Fruit fly (Drosophila melanogaster) whole organism, pupa: ENCODE measurements around the gene CG14301.

Experiments used
- CG34367 ChIP-seq: fragments of 200-800 bp; sonication (Bioruptor generic); optimal IDR thresholded peaks from 2 replicates; lab custom pipeline; 2018; ENCODE audit warnings: missing biosample characterization, mild to moderate bottlenecking, missing genetic modification characterization
- CG4496 ChIP-seq: fragments of 200-800 bp; sonication (Bioruptor generic); IDR thresholded peaks from 3 replicates; pipeline ENCODE4 v1.3.6; 2022; ENCODE audit warnings: missing biosample characterization, missing genetic modification characterization
- CG8159 ChIP-seq: fragments of 200-800 bp; sonication (Bioruptor generic); optimal IDR thresholded peaks from 3 replicates; lab custom pipeline; 2018; ENCODE audit warnings: missing biosample characterization, mild to moderate bottlenecking, missing genetic modification characterization, moderate library complexity
- CG8301 ChIP-seq: fragments of 200-800 bp; sonication (Bioruptor generic); optimal IDR thresholded peaks from 2 replicates; lab custom pipeline; 2018; ENCODE audit warnings: missing biosample characterization, mild to moderate bottlenecking, missing genetic modification characterization
- D1 ChIP-seq: fragments of 200-800 bp; sonication (Bioruptor generic); optimal IDR thresholded peaks from 2 replicates; lab custom pipeline; 2018; ENCODE audit warnings: missing biosample characterization, mild to moderate bottlenecking, missing genetic modification characterization, moderate library complexity
- EcR ChIP-seq: fragments of 200-800 bp; sonication (Bioruptor generic); optimal IDR thresholded peaks from 3 replicates; lab custom pipeline; 2019; ENCODE audit warnings: missing biosample characterization, missing genetic modification characterization, mild to moderate bottlenecking, moderate library complexity, missing genetic modification reagents
- Pif1A ChIP-seq: fragments of 200-800 bp; sonication (Bioruptor generic); optimal IDR thresholded peaks from 3 replicates; lab custom pipeline; 2016; ENCODE audit warnings: missing biosample characterization, missing genetic modification characterization

dm6 chr3R:18667659-18668248, 26.5 kb upstream of the CG14301 start, which contains the start of gene CG31229:
- TF ChIP-seq CG8159 (tag; lab: Kevin White, UChicago) (no peak), Pif1A (GFP tag; lab: Kevin White, UChicago) (no peak), EcR (GFP tag; lab: Kevin White, UChicago) (peak; percentile 67), CG4496 (GFP tag; lab: Robert Waterston, UW) (no peak), D1 (tag; lab: Kevin White, UChicago) (no peak), CG8301 (tag; lab: Kevin White, UChicago) (no peak), CG34367 (no peak)
